Worm (Caenorhabditis elegans) whole organism, mixed stage, embryonic: ENCODE results near the gene prmn-1.

Experiments used
- ceh-39 ChIP-seq: fragments of 150-350 bp; optimal IDR thresholded peaks from 2 replicates; lab custom pipeline; 2014; ENCODE audit warnings: missing biosample characterization, missing genetic modification characterization
- ceh-83 ChIP-seq: fragments of 200-800 bp; sonication (Bioruptor generic); optimal IDR thresholded peaks from 2 replicates; lab custom pipeline; 2018; ENCODE audit warnings: mild to moderate bottlenecking, missing genetic modification characterization, missing compliant biosample characterization
- ces-1 ChIP-seq: fragments of 150-350 bp; optimal IDR thresholded peaks from 2 replicates; lab custom pipeline; 2014; ENCODE audit warnings: missing biosample characterization, missing genetic modification reagents, missing genetic modification characterization
- elt-3 ChIP-seq: fragments of 150-350 bp; optimal IDR thresholded peaks from 2 replicates; lab custom pipeline; 2014; ENCODE audit warnings: missing biosample characterization, missing genetic modification characterization
- mep-1 ChIP-seq: fragments of 150-350 bp; optimal IDR thresholded peaks from 2 replicates; lab custom pipeline; 2017; ENCODE audit warnings: missing biosample characterization, missing genetic modification reagents, missing genetic modification characterization, inconsistent platforms
- nhr-237 ChIP-seq: fragments of 150-350 bp; optimal IDR thresholded peaks from 2 replicates; lab custom pipeline; 2014; ENCODE audit warnings: missing biosample characterization, missing genetic modification characterization
- nhr-76 ChIP-seq: sonication (generic microtip); optimal IDR thresholded peaks from 2 replicates; lab custom pipeline; 2017; ENCODE audit warnings: missing biosample characterization, missing genetic modification characterization
- pha-4 ChIP-seq: fragments of 150-350 bp; optimal IDR thresholded peaks from 2 replicates; lab custom pipeline; 2018; ENCODE audit warnings: missing biosample characterization, missing genetic modification reagents, missing genetic modification characterization
- snpc-4 ChIP-seq: fragments of 150-350 bp; optimal IDR thresholded peaks from 2 replicates; lab custom pipeline; 2014; ENCODE audit warnings: missing biosample characterization, missing genetic modification characterization
- unc-62 ChIP-seq: fragments of 150-350 bp; optimal IDR thresholded peaks from 2 replicates; lab custom pipeline; 2014; ENCODE audit warnings: missing biosample characterization, missing genetic modification reagents, missing genetic modification characterization

- TF ChIP-seq unc-62 (GFP tag; lab: Kevin White, UChicago) (no peak), mep-1 (no peak), pha-4 (no peak), snpc-4 (tag; lab: Kevin White, UChicago) (no peak), ceh-39 (tag; lab: Kevin White, UChicago) (no peak), nhr-76 (tag; lab: Kevin White, UChicago) (no peak), ces-1 (GFP tag; lab: Kevin White, UChicago) (no peak), nhr-237 (tag; lab: Kevin White, UChicago) (no peak), elt-3 (no peak), ceh-83 (GFP tag; lab: Kevin White, UChicago) (no peak)
Observed at ce11 chrX:11337783-11338182, 47.1 kb upstream of the prmn-1 start, which contains the start of gene gcy-9.
